Worm (Caenorhabditis elegans) whole organism, L2 larva: Measurements from ENCODE around the gene sru-42.
A peak's percentile ranks its signal among the peaks of the same experiment; 100 is the strongest.

ENCODE experiments used
- C34F6.9 ChIP-seq: fragments of 150-350 bp; optimal IDR thresholded peaks from 2 replicates; lab custom pipeline; 2014; ENCODE audit warnings: missing biosample characterization, missing genetic modification characterization
- F13H6.1 ChIP-seq: sonication (generic microtip); optimal IDR thresholded peaks from 2 replicates; lab custom pipeline; 2016; ENCODE audit warnings: missing genetic modification characterization, missing compliant biosample characterization
- R02D3.7 ChIP-seq: fragments of 150-350 bp; optimal IDR thresholded peaks from 2 replicates; lab custom pipeline; 2014; ENCODE audit warnings: missing biosample characterization, missing genetic modification characterization
- ZK546.5 ChIP-seq: sonication (generic microtip); optimal IDR thresholded peaks from 2 replicates; lab custom pipeline; 2017; ENCODE audit warnings: missing biosample characterization, missing genetic modification characterization
- alr-1 ChIP-seq: fragments of 150-350 bp; optimal IDR thresholded peaks from 2 replicates; lab custom pipeline; 2014; ENCODE audit warnings: missing biosample characterization, missing genetic modification characterization
- aly-2 ChIP-seq: fragments of 150-350 bp; optimal IDR thresholded peaks from 2 replicates; lab custom pipeline; 2014; ENCODE audit warnings: missing biosample characterization, missing genetic modification characterization
- blmp-1 ChIP-seq: sonication (generic microtip); optimal IDR thresholded peaks from 2 replicates; lab custom pipeline; 2017; ENCODE audit warnings: missing genetic modification characterization, mild to moderate bottlenecking, missing compliant biosample characterization, antibody characterized with exemption, moderate library complexity; ENCODE audit not compliant: insufficient read depth
- ceh-16 ChIP-seq: fragments of 150-350 bp; optimal IDR thresholded peaks from 2 replicates; lab custom pipeline; 2014; ENCODE audit warnings: missing biosample characterization, missing genetic modification characterization
- dmd-4 ChIP-seq: sonication (generic microtip); optimal IDR thresholded peaks from 2 replicates; lab custom pipeline; 2017; ENCODE audit warnings: missing biosample characterization, missing genetic modification characterization
- egl-27 ChIP-seq: sonication (generic microtip); optimal IDR thresholded peaks from 3 replicates; lab custom pipeline; 2017; ENCODE audit warnings: missing biosample characterization, missing genetic modification reagents, missing genetic modification characterization
- elt-3 ChIP-seq: sonication (generic microtip); optimal IDR thresholded peaks from 2 replicates; lab custom pipeline; 2017; ENCODE audit warnings: missing biosample characterization, missing genetic modification characterization
- fos-1 ChIP-seq: fragments of 150-350 bp; optimal IDR thresholded peaks from 2 replicates; lab custom pipeline; 2014; ENCODE audit warnings: missing biosample characterization, missing genetic modification characterization
- lin-13 ChIP-seq: fragments of 150-350 bp; optimal IDR thresholded peaks from 2 replicates; lab custom pipeline; 2014; ENCODE audit warnings: missing biosample characterization, missing genetic modification reagents, missing genetic modification characterization
- lsy-2 ChIP-seq, 2 experiments: fragments of 150-350 bp in 1 of 2; sonication (generic microtip) in 1 of 2; optimal IDR thresholded peaks; 2 replicates each; lab custom pipeline; 2014 to 2017; ENCODE audit warnings: missing biosample characterization in 2 of 2, missing genetic modification characterization in 2 of 2
- mab-5 ChIP-seq: fragments of 150-350 bp; optimal IDR thresholded peaks from 2 replicates; lab custom pipeline; 2014; ENCODE audit warnings: missing biosample characterization, missing genetic modification characterization
- mbf-1 ChIP-seq: sonication (generic microtip); optimal IDR thresholded peaks from 2 replicates; lab custom pipeline; 2017; ENCODE audit warnings: missing biosample characterization, missing genetic modification characterization
- nhr-10 ChIP-seq: sonication (generic microtip); optimal IDR thresholded peaks from 2 replicates; lab custom pipeline; 2017; ENCODE audit warnings: missing biosample characterization, missing genetic modification characterization
- nhr-12 ChIP-seq: fragments of 150-350 bp; optimal IDR thresholded peaks from 2 replicates; lab custom pipeline; 2014; ENCODE audit warnings: missing biosample characterization, missing genetic modification characterization
- nhr-129 ChIP-seq: fragments of 150-350 bp; optimal IDR thresholded peaks from 2 replicates; lab custom pipeline; 2014; ENCODE audit warnings: missing biosample characterization, missing genetic modification characterization
- nhr-21 ChIP-seq: fragments of 150-350 bp; optimal IDR thresholded peaks from 2 replicates; lab custom pipeline; 2014; ENCODE audit warnings: missing biosample characterization, missing genetic modification characterization
- nhr-23 ChIP-seq: fragments of 150-350 bp; optimal IDR thresholded peaks from 2 replicates; lab custom pipeline; 2014; ENCODE audit warnings: missing biosample characterization, missing genetic modification reagents, missing genetic modification characterization
- nhr-237 ChIP-seq: fragments of 150-350 bp; optimal IDR thresholded peaks from 2 replicates; lab custom pipeline; 2014; ENCODE audit warnings: missing biosample characterization, missing genetic modification characterization
- nhr-6 ChIP-seq: fragments of 150-350 bp; optimal IDR thresholded peaks from 2 replicates; lab custom pipeline; 2014; ENCODE audit warnings: missing biosample characterization, missing genetic modification characterization
- peb-1 ChIP-seq: fragments of 150-350 bp; optimal IDR thresholded peaks from 2 replicates; lab custom pipeline; 2014; ENCODE audit warnings: missing biosample characterization, missing genetic modification characterization
- skn-1 ChIP-seq: sonication (generic microtip); optimal IDR thresholded peaks from 2 replicates; lab custom pipeline; 2017; ENCODE audit warnings: missing biosample characterization, missing genetic modification characterization
- sma-9 ChIP-seq, 2 experiments: fragments of 150-350 bp in 1 of 2; sonication (generic microtip) in 1 of 2; optimal IDR thresholded peaks; 2 replicates each; lab custom pipeline; 2014 to 2016; ENCODE audit warnings: missing genetic modification characterization in 2 of 2, mild to moderate bottlenecking in 1 of 2, missing biosample characterization in 1 of 2, missing compliant biosample characterization in 1 of 2, missing genetic modification reagents in 1 of 2, moderate library complexity in 1 of 2
- unc-55 ChIP-seq: fragments of 150-350 bp; sonication (generic microtip); optimal IDR thresholded peaks from 3 replicates; lab custom pipeline; 2014; ENCODE audit warnings: missing biosample characterization, missing genetic modification reagents, missing genetic modification characterization
- zag-1 ChIP-seq: fragments of 150-350 bp; optimal IDR thresholded peaks from 2 replicates; lab custom pipeline; 2014; ENCODE audit warnings: missing biosample characterization, missing genetic modification characterization
- ztf-1 ChIP-seq: fragments of 200-800 bp; sonication (Bioruptor generic); conservative IDR thresholded peaks from 2 replicates; pipeline ENCODE4 v1.3.6; 2022; ENCODE audit warnings: missing genetic modification characterization, missing compliant biosample characterization
- ztf-11 ChIP-seq: sonication (generic microtip); optimal IDR thresholded peaks from 2 replicates; lab custom pipeline; 2017; ENCODE audit warnings: missing biosample characterization, missing genetic modification characterization
- ztf-4 ChIP-seq: fragments of 150-350 bp; optimal IDR thresholded peaks from 2 replicates; lab custom pipeline; 2014; ENCODE audit warnings: missing biosample characterization, missing genetic modification characterization

sru-42 gene

ce11 chrV:15650167-15650566 lies at the start of gene sru-42:
TSS of gene sru-42 (plus strand) at chrV:15650467.
- no peak for TF ChIP-seq unc-55
- TF ChIP-seq nhr-23 = no peak
- no peak for TF ChIP-seq nhr-21
- no peak for TF ChIP-seq ztf-4 (tag; lab: Kevin White, UChicago)
- TF ChIP-seq alr-1 (tag; lab: Kevin White, UChicago) = no peak

ce11 chrV:15602253-15602652 lies 48.0 kb upstream of the sru-42 start, which contains the start of gene fbxa-152:
TSS of gene fbxa-152 (minus strand) at chrV:15602353.
- no peak for TF ChIP-seq nhr-21
- TF ChIP-seq fos-1 = no peak
- TF ChIP-seq nhr-23 = no peak
- no peak for TF ChIP-seq nhr-129 (tag; lab: Kevin White, UChicago)
- TF ChIP-seq mab-5 (tag; lab: Kevin White, UChicago) = no peak
- TF ChIP-seq, all 48 proteins: peak for 0

- TF ChIP-seq nhr-12 = no peak
- no peak for TF ChIP-seq alr-1 (tag; lab: Kevin White, UChicago)
- TF ChIP-seq egl-27 (tag; lab: Kevin White, UChicago) = no peak
- no peak for TF ChIP-seq unc-55
- TF ChIP-seq dmd-4 (tag; lab: Kevin White, UChicago) = no peak
- TF ChIP-seq R02D3.7 (tag; lab: Kevin White, UChicago) = no peak
- TF ChIP-seq ZK546.5 (tag; lab: Kevin White, UChicago) = no peak
Observed at ce11 chrV:15605045-15605444, 45.2 kb upstream of the sru-42 start, which contains the start of gene fbxa-154. TSS of gene fbxa-154 (minus strand) at chrV:15605145.

- TF ChIP-seq ztf-4 (tag; lab: Kevin White, UChicago) (no peak), unc-55 (peak; percentile 84), C34F6.9 (peak; percentile 64), peb-1 (tag; lab: Kevin White, UChicago) (no peak), lsy-2 (tag; optimal IDR thresholded peaks at IDR 0.05; lab: Kevin White, UChicago) (no peak), F13H6.1 (tag; lab: Kevin White, UChicago) (no peak), ztf-1 (GFP tag; lab: Robert Waterston, UW) (no peak), R02D3.7 (tag; lab: Kevin White, UChicago) (no peak), zag-1 (tag; lab: Kevin White, UChicago) (peak; percentile 62), nhr-237 (tag; lab: Kevin White, UChicago) (no peak), lin-13 (GFP tag; lab: Kevin White, UChicago) (no peak), fos-1 (no peak), nhr-10 (tag; lab: Kevin White, UChicago) (no peak), sma-9 (GFP tag; optimal IDR thresholded peaks at IDR 0.05; lab: Kevin White, UChicago) (peak; percentile 28), sma-9 (tag; optimal IDR thresholded peaks at IDR 0.05; lab: Kevin White, UChicago) (no peak), nhr-129 (tag; lab: Kevin White, UChicago) (peak; percentile 28), ztf-11 (no peak)
Observed at ce11 chrV:15610350-15610940, 39.8 kb upstream of the sru-42 start, which contains the start of the genes fbxa-153 and str-12. TSS of gene fbxa-153 (minus strand) at chrV:15610384. TSS of gene str-12 (plus strand) at chrV:15610890.

ce11 chrV:15612886-15613285 lies 37.4 kb upstream of the sru-42 start, which contains the start of gene str-263:
TSS of gene str-263 (plus strand) at chrV:15613186.
- TF ChIP-seq egl-27 (tag; lab: Kevin White, UChicago) = no peak
- no peak for TF ChIP-seq nhr-10 (tag; lab: Kevin White, UChicago)
- TF ChIP-seq unc-55 = no peak
- no peak for TF ChIP-seq peb-1 (tag; lab: Kevin White, UChicago)
- TF ChIP-seq aly-2 (tag; lab: Kevin White, UChicago) = no peak
- TF ChIP-seq zag-1 (tag; lab: Kevin White, UChicago) = no peak
- no peak for TF ChIP-seq skn-1 (tag; lab: Kevin White, UChicago)
- TF ChIP-seq nhr-21 = no peak
- TF ChIP-seq dmd-4 (tag; lab: Kevin White, UChicago) = no peak
- no peak for TF ChIP-seq mbf-1
- no peak for TF ChIP-seq ceh-16 (tag; lab: Kevin White, UChicago)
- no peak for TF ChIP-seq blmp-1
- no peak for TF ChIP-seq nhr-6 (tag; lab: Kevin White, UChicago)
- TF ChIP-seq sma-9 (GFP tag; optimal IDR thresholded peaks at IDR 0.05; lab: Kevin White, UChicago) = no peak
- TF ChIP-seq sma-9 (tag; optimal IDR thresholded peaks at IDR 0.05; lab: Kevin White, UChicago) = no peak
- TF ChIP-seq mab-5 (tag; lab: Kevin White, UChicago) = no peak
- TF ChIP-seq lsy-2 (tag; optimal IDR thresholded peaks at IDR 0.05; lab: Kevin White, UChicago) = no peak
- no peak for TF ChIP-seq elt-3
